Worm (Caenorhabditis elegans) whole organism, L1 larva: ENCODE results near the gene F10C2.5.

ENCODE experiments used
- C16A3.4 ChIP-seq: fragments of 150-350 bp; optimal IDR thresholded peaks from 2 replicates; lab custom pipeline; 2014; ENCODE audit warnings: missing biosample characterization, missing genetic modification characterization
- F16B12.6 ChIP-seq: fragments of 150-350 bp; optimal IDR thresholded peaks from 2 replicates; lab custom pipeline; 2014; ENCODE audit warnings: missing biosample characterization, missing genetic modification characterization
- ama-1 ChIP-seq: fragments of 150-350 bp; optimal IDR thresholded peaks from 2 replicates; lab custom pipeline; 2014
- blmp-1 ChIP-seq: fragments of 150-350 bp; optimal IDR thresholded peaks from 2 replicates; lab custom pipeline; 2014; ENCODE audit warnings: missing biosample characterization, missing genetic modification characterization
- ceh-82 ChIP-seq, 3 experiments: fragments of 150-350 bp in 1 of 3; sonication (generic microtip) in 2 of 3; optimal IDR thresholded peaks; 2 replicates each; lab custom pipeline; 2014 to 2017; ENCODE audit warnings: missing biosample characterization in 3 of 3, missing genetic modification characterization in 3 of 3
- ceh-88 ChIP-seq: fragments of 200-800 bp; sonication (Bioruptor generic); IDR thresholded peaks from 2 replicates; pipeline ENCODE4 v1.3.6; 2022; ENCODE audit warnings: missing genetic modification characterization, missing compliant biosample characterization
- ces-1 ChIP-seq: fragments of 150-350 bp; optimal IDR thresholded peaks from 2 replicates; lab custom pipeline; 2014; ENCODE audit warnings: missing biosample characterization, missing genetic modification reagents, missing genetic modification characterization
- dpl-1 ChIP-seq, 3 experiments: fragments of 150-350 bp in 2 of 3; sonication (generic microtip) in 1 of 3; optimal IDR thresholded peaks; 2 replicates each; lab custom pipeline; 2014 to 2017; ENCODE audit warnings: missing biosample characterization in 3 of 3, missing genetic modification characterization in 3 of 3, missing genetic modification reagents in 3 of 3
- efl-1 ChIP-seq, 4 experiments: fragments of 150-350 bp; optimal IDR thresholded peaks in 3 of 4; peaks in 1 of 4; 1 replicate in 1 of 4; 2 replicates in 3 of 4; lab custom pipeline; 2014; ENCODE audit warnings: missing biosample characterization in 2 of 4, missing genetic modification characterization in 2 of 4, missing genetic modification reagents in 2 of 4
- egl-13 ChIP-seq: sonication (generic microtip); optimal IDR thresholded peaks from 2 replicates; lab custom pipeline; 2016; ENCODE audit warnings: missing genotype, missing genetic modification reagents, missing genetic modification characterization, missing compliant biosample characterization
- egl-27 ChIP-seq, 2 experiments: fragments of 150-350 bp in 1 of 2; sonication (generic microtip); optimal IDR thresholded peaks; 3 replicates each; lab custom pipeline; 2017 to 2018; ENCODE audit warnings: missing biosample characterization in 2 of 2, missing genetic modification characterization in 2 of 2, missing genetic modification reagents in 2 of 2
- elt-2 ChIP-seq: sonication (generic microtip); optimal IDR thresholded peaks from 2 replicates; lab custom pipeline; 2016; ENCODE audit warnings: missing genetic modification characterization, mild to moderate bottlenecking, inconsistent platforms, missing compliant biosample characterization, missing genetic modification reagents
- elt-3 ChIP-seq, 6 experiments: fragments of 150-350 bp in 1 of 6; sonication (generic microtip); optimal IDR thresholded peaks; 2 replicates each; lab custom pipeline; 2017 to 2018; ENCODE audit warnings: missing biosample characterization in 6 of 6, missing genetic modification characterization in 6 of 6, inconsistent platforms in 1 of 6
- fos-1 ChIP-seq: fragments of 150-350 bp; optimal IDR thresholded peaks from 2 replicates; lab custom pipeline; 2014; ENCODE audit warnings: missing biosample characterization, missing genetic modification characterization
- grh-1 ChIP-seq: fragments of 200-800 bp; sonication (Bioruptor generic); IDR thresholded peaks from 2 replicates; pipeline ENCODE4 v1.3.6; 2022; ENCODE audit warnings: missing genetic modification reagents, missing genetic modification characterization, missing compliant biosample characterization
- hlh-17 ChIP-seq: fragments of 200-800 bp; sonication (Bioruptor generic); optimal IDR thresholded peaks from 2 replicates; lab custom pipeline; 2018; ENCODE audit warnings: missing genetic modification characterization, mild to moderate bottlenecking, missing compliant biosample characterization, moderate library complexity, borderline replicate concordance
- hlh-4 ChIP-seq: sonication (generic microtip); optimal IDR thresholded peaks from 2 replicates; lab custom pipeline; 2016; ENCODE audit warnings: mild to moderate bottlenecking, missing genetic modification characterization, missing compliant biosample characterization
- hpl-2 ChIP-seq: fragments of 150-350 bp; optimal IDR thresholded peaks from 2 replicates; lab custom pipeline; 2014; ENCODE audit warnings: missing biosample characterization, missing genetic modification reagents, missing genetic modification characterization
- irx-1 ChIP-seq: sonication (generic microtip); optimal IDR thresholded peaks from 2 replicates; lab custom pipeline; 2016; ENCODE audit warnings: missing genetic modification characterization, missing compliant biosample characterization
- jun-1 ChIP-seq: fragments of 150-350 bp; optimal IDR thresholded peaks from 2 replicates; lab custom pipeline; 2014; ENCODE audit warnings: missing biosample characterization, missing genetic modification reagents, missing genetic modification characterization
- lin-13 ChIP-seq: fragments of 150-350 bp; optimal IDR thresholded peaks from 2 replicates; lab custom pipeline; 2014; ENCODE audit warnings: missing biosample characterization, missing genetic modification reagents, missing genetic modification characterization
- lin-15B ChIP-seq: fragments of 150-350 bp; sonication (generic microtip); optimal IDR thresholded peaks from 3 replicates; lab custom pipeline; 2014; ENCODE audit warnings: missing biosample characterization, missing genetic modification characterization
- lin-35 ChIP-seq, 2 experiments: fragments of 150-350 bp; optimal IDR thresholded peaks; 2 replicates each; lab custom pipeline; 2014; ENCODE audit warnings: missing biosample characterization in 2 of 2, missing genetic modification characterization in 2 of 2, missing genetic modification reagents in 2 of 2
- lir-3 ChIP-seq: sonication (generic microtip); optimal IDR thresholded peaks from 2 replicates; lab custom pipeline; 2016; ENCODE audit warnings: mild to moderate bottlenecking, missing genetic modification characterization, moderate library complexity, missing compliant biosample characterization; ENCODE audit not compliant: poor library complexity
- lsy-2 ChIP-seq, 2 experiments: fragments of 150-350 bp; optimal IDR thresholded peaks; 2 replicates each; lab custom pipeline; 2014; ENCODE audit warnings: missing biosample characterization in 2 of 2, missing genetic modification characterization in 2 of 2
- mab-9 ChIP-seq: fragments of 200-800 bp; sonication (Bioruptor generic); IDR thresholded peaks from 2 replicates; pipeline ENCODE4 v1.3.6; 2022; ENCODE audit warnings: missing genetic modification reagents, missing genetic modification characterization, missing compliant biosample characterization
- mdl-1 ChIP-seq, 2 experiments: fragments of 150-350 bp; optimal IDR thresholded peaks; 2 replicates each; lab custom pipeline; 2014 to 2017; ENCODE audit warnings: missing biosample characterization in 2 of 2, missing genetic modification characterization in 2 of 2, inconsistent platforms in 1 of 2
- mef-2 ChIP-seq: fragments of 150-350 bp; optimal IDR thresholded peaks from 2 replicates; lab custom pipeline; 2014; ENCODE audit warnings: missing biosample characterization, missing genetic modification characterization
- mep-1 ChIP-seq: fragments of 150-350 bp; optimal IDR thresholded peaks from 2 replicates; lab custom pipeline; 2014; ENCODE audit warnings: missing biosample characterization, missing genetic modification characterization
- nhr-11 ChIP-seq: fragments of 150-350 bp; optimal IDR thresholded peaks from 2 replicates; lab custom pipeline; 2014; ENCODE audit warnings: missing biosample characterization, missing genetic modification characterization
- nhr-20 ChIP-seq: sonication (generic microtip); optimal IDR thresholded peaks from 2 replicates; lab custom pipeline; 2016; ENCODE audit warnings: mild to moderate bottlenecking, missing genetic modification characterization, missing compliant biosample characterization
- nhr-71 ChIP-seq: sonication (generic microtip); optimal IDR thresholded peaks from 2 replicates; lab custom pipeline; 2016; ENCODE audit warnings: mild to moderate bottlenecking, missing genetic modification characterization, moderate library complexity, missing compliant biosample characterization
- nhr-76 ChIP-seq: sonication (generic microtip); optimal IDR thresholded peaks from 2 replicates; lab custom pipeline; 2017; ENCODE audit warnings: missing biosample characterization, missing genetic modification characterization
- nhr-90 ChIP-seq: sonication (generic microtip); optimal IDR thresholded peaks from 2 replicates; lab custom pipeline; 2016; ENCODE audit warnings: mild to moderate bottlenecking, missing genetic modification characterization, missing compliant biosample characterization; ENCODE audit not compliant: poor library complexity
- pax-3 ChIP-seq: fragments of 200-800 bp; sonication (Bioruptor generic); optimal IDR thresholded peaks from 2 replicates; lab custom pipeline; 2018; ENCODE audit warnings: mild to moderate bottlenecking, missing genetic modification characterization, moderate library complexity, missing compliant biosample characterization
- pqm-1 ChIP-seq: sonication (generic microtip); optimal IDR thresholded peaks from 3 replicates; lab custom pipeline; 2017; ENCODE audit warnings: missing biosample characterization, missing genetic modification characterization
- snu-23 ChIP-seq: sonication (generic microtip); optimal IDR thresholded peaks from 2 replicates; lab custom pipeline; 2016; ENCODE audit warnings: missing genetic modification characterization, missing compliant biosample characterization
- sox-4 ChIP-seq: sonication (generic microtip); optimal IDR thresholded peaks from 2 replicates; lab custom pipeline; 2016; ENCODE audit warnings: missing genetic modification characterization, missing compliant biosample characterization
- tlp-1 ChIP-seq: fragments of 150-350 bp; optimal IDR thresholded peaks from 2 replicates; lab custom pipeline; 2014; ENCODE audit warnings: missing biosample characterization, missing genetic modification characterization
- unc-30 ChIP-seq: sonication (generic microtip); optimal IDR thresholded peaks from 2 replicates; lab custom pipeline; 2017; ENCODE audit warnings: missing biosample characterization, missing genetic modification characterization
- unc-98 ChIP-seq: fragments of 200-800 bp; sonication (Bioruptor generic); IDR thresholded peaks from 2 replicates; pipeline ENCODE4 v1.3.6; 2022; ENCODE audit warnings: missing genetic modification characterization, missing compliant biosample characterization
- xbp-1 ChIP-seq: sonication (generic microtip); optimal IDR thresholded peaks from 2 replicates; lab custom pipeline; 2016; ENCODE audit warnings: missing genetic modification characterization, missing compliant biosample characterization
- ztf-11 ChIP-seq, 2 experiments: sonication (generic microtip); optimal IDR thresholded peaks; 2 replicates each; lab custom pipeline; 2016 to 2017; ENCODE audit warnings: missing genetic modification characterization in 2 of 2, missing biosample characterization in 1 of 2, missing compliant biosample characterization in 1 of 2

The F10C2.5 gene

ce11 chrV:12065859-12066258 lies 20.6 kb downstream of the F10C2.5 start:
- TF ChIP-seq lsy-2 (tag; optimal IDR thresholded peaks at IDR 0.05; lab: Kevin White, UChicago) (peak; percentile 40 to 60), tlp-1 (tag; lab: Kevin White, UChicago) (no peak), lin-35 (GFP tag; optimal IDR thresholded peaks at IDR 0.05; lab: Kevin White, UChicago) (peak; percentile 20 to 57), ceh-82 (tag; optimal IDR thresholded peaks at IDR 0.05; lab: Kevin White, UChicago) (peak in 1 of 3 experiments; percentile 8), ztf-11 (tag; optimal IDR thresholded peaks at IDR 0.05; lab: Kevin White, UChicago) (no peak), efl-1 (optimal IDR thresholded peaks at IDR 0.05; lab: Kevin White, UChicago) (peak; percentile 13 to 42), efl-1 (GFP tag; optimal IDR thresholded peaks at IDR 0.05 in 1 of 2; lab: Kevin White, UChicago) (peak; percentile 59 to 94), ces-1 (GFP tag; lab: Kevin White, UChicago) (no peak), blmp-1 (peak; percentile 34), xbp-1 (tag; lab: Kevin White, UChicago) (peak; percentile 19), fos-1 (tag; lab: Kevin White, UChicago) (no peak), dpl-1 (GFP tag; optimal IDR thresholded peaks at IDR 0.05; lab: Kevin White, UChicago) (peak; percentile 18 to 53 (median 22)), egl-27 (tag; optimal IDR thresholded peaks at IDR 0.05; lab: Kevin White, UChicago) (no peak), grh-1 (no peak), hpl-2 (GFP tag; lab: Kevin White, UChicago) (no peak), lin-15B (tag; lab: Kevin White, UChicago) (no peak), F16B12.6 (peak; percentile 82), irx-1 (tag; lab: Kevin White, UChicago) (no peak), nhr-20 (tag; lab: Kevin White, UChicago) (no peak), mdl-1 (tag; optimal IDR thresholded peaks at IDR 0.05; lab: Kevin White, UChicago) (no peak), C16A3.4 (tag; lab: Kevin White, UChicago) (peak; percentile 5), pax-3 (tag; lab: Kevin White, UChicago) (peak; percentile 52), mep-1 (tag; lab: Kevin White, UChicago) (peak; percentile 54), jun-1 (tag; lab: Kevin White, UChicago) (no peak), nhr-90 (tag; lab: Kevin White, UChicago) (peak; percentile 14), egl-13 (tag; lab: Kevin White, UChicago) (no peak), hlh-4 (tag; lab: Kevin White, UChicago) (no peak), nhr-71 (tag; lab: Kevin White, UChicago) (peak; percentile 25), snu-23 (peak; percentile 34), lir-3 (peak; percentile 1)

DNA sequence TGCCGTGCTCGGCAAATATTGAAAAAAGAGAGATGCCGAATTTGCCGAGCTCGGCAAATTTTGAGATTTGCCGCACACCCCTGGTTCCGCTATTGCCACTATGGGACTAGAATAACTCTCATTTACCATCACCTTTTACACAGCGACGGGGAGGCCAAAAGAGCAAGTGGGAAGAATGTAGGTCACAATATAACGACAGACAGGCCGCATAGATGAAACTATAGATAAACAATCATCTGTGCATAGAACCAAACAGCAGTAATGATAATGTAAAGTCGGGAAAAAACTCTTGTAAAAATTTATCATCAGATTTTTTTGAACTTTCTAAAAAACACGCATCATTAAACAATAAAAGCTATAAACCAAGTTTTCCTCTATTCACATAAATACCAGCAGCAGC lies 23.2 kb downstream of the F10C2.5 start, which contains the start of gene kmo-2:
TSS of gene kmo-2 (minus strand) at position 101 of the 400 bp plus-strand sequence.
- no peak for TF ChIP-seq mab-9 (GFP tag; lab: Robert Waterston, UW)
- no peak for TF ChIP-seq pqm-1 (tag; lab: Kevin White, UChicago)
- no peak for TF ChIP-seq nhr-76 (tag; lab: Kevin White, UChicago)
- no peak for TF ChIP-seq ces-1 (GFP tag; lab: Kevin White, UChicago)
- no peak for TF ChIP-seq nhr-11 (tag; lab: Kevin White, UChicago)
- no peak for TF ChIP-seq ama-1 (lab: Kevin White, UChicago)
- TF ChIP-seq hlh-17 (GFP tag; lab: Kevin White, UChicago): no peak
- TF ChIP-seq efl-1 (optimal IDR thresholded peaks at IDR 0.05; lab: Kevin White, UChicago): no peak
- TF ChIP-seq efl-1 (GFP tag; optimal IDR thresholded peaks at IDR 0.05 in 1 of 2; lab: Kevin White, UChicago): no peak
- no peak for TF ChIP-seq sox-4 (tag; lab: Kevin White, UChicago)
- TF ChIP-seq lsy-2 (tag; optimal IDR thresholded peaks at IDR 0.05; lab: Kevin White, UChicago): no peak
- TF ChIP-seq ceh-88 (GFP tag; lab: Robert Waterston, UW): no peak
- TF ChIP-seq, all 84 proteins: peak for 0

DNA sequence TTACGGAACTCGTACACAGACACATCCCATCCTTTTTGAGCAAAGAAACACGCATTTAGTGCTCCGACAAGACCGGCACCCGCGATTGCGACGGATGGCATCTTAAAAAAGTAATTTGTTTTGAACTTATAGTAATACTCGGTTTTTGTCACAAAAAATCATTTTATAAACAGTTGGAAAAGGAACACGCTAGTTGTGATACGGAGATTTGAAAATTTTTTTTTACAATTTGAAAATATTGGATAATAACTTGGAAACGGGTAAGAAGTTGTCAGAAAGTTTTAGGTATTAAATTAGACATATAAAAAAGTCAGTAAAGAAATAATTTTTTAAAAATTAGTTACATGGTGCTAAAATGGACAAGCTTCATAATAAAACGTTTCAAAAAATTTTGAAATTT lies 25.2 kb downstream of the F10C2.5 start, which contains the start of gene kmo-1:
TSS of gene kmo-1 (minus strand) at position 101 of the 400 bp plus-strand sequence.
- TF ChIP-seq mef-2 (tag; lab: Kevin White, UChicago) (no peak), elt-3 (tag; optimal IDR thresholded peaks at IDR 0.05; lab: Kevin White, UChicago) (no peak), unc-98 (GFP tag; lab: Robert Waterston, UW) (no peak), nhr-20 (tag; lab: Kevin White, UChicago) (no peak), ztf-11 (tag; optimal IDR thresholded peaks at IDR 0.05; lab: Kevin White, UChicago) (no peak), mab-9 (GFP tag; lab: Robert Waterston, UW) (no peak), unc-30 (tag; lab: Kevin White, UChicago) (no peak), lin-13 (GFP tag; lab: Kevin White, UChicago) (no peak), F16B12.6 (no peak), elt-2 (tag; lab: Kevin White, UChicago) (no peak)
